Worm (Caenorhabditis elegans): ENCODE results near the gene dmsr-5.

Gene dmsr-5

DNA sequence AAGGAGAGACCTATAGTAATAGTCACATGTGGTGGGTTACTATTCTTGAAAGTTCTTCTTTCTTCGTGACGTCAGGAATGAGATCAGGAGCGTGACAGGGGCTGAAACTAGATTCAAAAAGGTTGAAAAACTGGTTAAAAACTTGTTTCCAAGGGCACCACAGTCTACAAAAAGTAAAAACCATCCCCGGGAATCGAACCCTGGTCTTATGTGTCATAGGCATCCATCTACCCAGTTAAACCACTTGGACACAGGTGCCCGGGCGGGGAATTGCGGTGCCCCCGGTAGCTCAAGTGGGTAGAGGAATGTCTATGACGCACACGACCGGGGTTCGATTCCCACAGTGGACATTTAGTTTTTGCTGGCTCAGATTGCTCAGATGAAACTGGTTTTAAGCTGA lies 37.8 kb downstream of the dmsr-5 start:
- TF ChIP-seq ceh-43 (GFP tag; optimal IDR thresholded peaks at IDR 0.05) (no peak), drap-1 (GFP tag; optimal IDR thresholded peaks at IDR 0.05) (no peak), flh-1 (GFP tag; optimal IDR thresholded peaks at IDR 0.05) (no peak), sptf-1 (tag; optimal IDR thresholded peaks at IDR 0.05) (no peak), ces-1 (GFP tag; optimal IDR thresholded peaks at IDR 0.05) (no peak), nhr-237 (tag; optimal IDR thresholded peaks at IDR 0.05) (no peak), ceh-83 (GFP tag; optimal IDR thresholded peaks at IDR 0.05) (no peak), M03D4.4 (tag; optimal IDR thresholded peaks at IDR 0.05) (no peak), bed-3 (GFP tag; optimal IDR thresholded peaks at IDR 0.05) (no peak)

DNA sequence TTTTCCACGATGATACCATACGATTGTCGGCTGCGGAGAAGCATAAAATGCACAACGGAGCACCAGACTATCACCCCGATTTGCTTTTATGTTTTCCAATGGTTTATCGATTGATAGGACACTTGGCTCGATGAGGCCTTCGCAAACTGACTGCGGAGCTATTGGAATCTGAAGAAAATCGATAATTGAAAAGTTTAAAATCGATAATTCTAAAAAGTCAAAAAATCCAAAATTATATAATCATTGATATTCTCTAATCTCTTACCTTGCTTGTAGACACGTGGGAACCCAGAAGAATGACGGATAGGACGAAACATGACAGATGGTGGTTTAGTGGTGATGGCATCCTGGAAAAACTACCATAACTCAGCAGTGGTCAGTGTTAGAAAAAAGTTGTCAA lies 41.9 kb downstream of the dmsr-5 start, which contains the start of gene zig-5:
zig-5 (minus strand) TSS at position 349 of the 400 bp plus-strand sequence.
- TF ChIP-seq nhr-12 (tag; optimal IDR thresholded peaks at IDR 0.05) (no peak), unc-62 (GFP tag; optimal IDR thresholded peaks at IDR 0.05) (no peak), ces-1 (GFP tag; optimal IDR thresholded peaks at IDR 0.05) (no peak), blmp-1 (tag; optimal IDR thresholded peaks at IDR 0.05) (no peak), ceh-39 (tag; optimal IDR thresholded peaks at IDR 0.05) (no peak)

DNA sequence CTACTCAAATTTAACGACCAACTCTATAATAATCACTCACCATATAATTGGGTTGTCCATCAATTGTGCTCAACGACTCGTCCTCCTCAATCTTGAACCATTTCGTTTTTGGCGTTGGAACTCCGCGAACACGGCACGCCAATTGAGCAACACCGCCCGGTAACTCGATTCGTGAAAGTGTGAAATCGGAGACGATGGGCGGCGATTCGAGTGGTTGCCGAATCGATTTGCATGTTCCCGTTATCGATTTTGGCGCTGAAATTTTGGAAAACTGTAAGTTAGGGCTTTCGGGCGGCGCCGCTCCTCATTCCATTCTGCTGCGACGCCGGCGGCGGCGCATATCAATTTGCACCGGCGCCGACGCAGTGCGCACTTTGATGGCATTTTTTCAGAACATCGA lies 43.3 kb downstream of the dmsr-5 start:
- no peak for TF ChIP-seq pha-4 (tag; optimal IDR thresholded peaks at IDR 0.05)
- TF ChIP-seq nhr-237 (tag; optimal IDR thresholded peaks at IDR 0.05): no peak
- TF ChIP-seq elt-3 (tag; optimal IDR thresholded peaks at IDR 0.05): no peak
- TF ChIP-seq unc-120 (tag; optimal IDR thresholded peaks at IDR 0.05; ENCODE audit: poor library complexity, severe bottlenecking): no peak
- no peak for TF ChIP-seq ham-2 (GFP tag; optimal IDR thresholded peaks at IDR 0.05)
- TF ChIP-seq snpc-4 (tag; optimal IDR thresholded peaks at IDR 0.05): no peak
- no peak for TF ChIP-seq hlh-1 (tag; optimal IDR thresholded peaks at IDR 0.05)
- TF ChIP-seq mab-5 (tag; optimal IDR thresholded peaks at IDR 0.05): no peak
- no peak for TF ChIP-seq unc-39 (tag; optimal IDR thresholded peaks at IDR 0.05)
- no peak for TF ChIP-seq mls-2 (tag; optimal IDR thresholded peaks at IDR 0.05)
- no peak for TF ChIP-seq ztf-11 (tag; optimal IDR thresholded peaks at IDR 0.05)
- no peak for TF ChIP-seq cnd-1 (tag; optimal IDR thresholded peaks at IDR 0.05)
- TF ChIP-seq mep-1 (tag; optimal IDR thresholded peaks at IDR 0.05): no peak
- TF ChIP-seq ceh-43 (GFP tag; optimal IDR thresholded peaks at IDR 0.05): no peak
- no peak for TF ChIP-seq nhr-2 (tag; optimal IDR thresholded peaks at IDR 0.05)
- no peak for TF ChIP-seq zip-8 (tag; optimal IDR thresholded peaks at IDR 0.05)
- TF ChIP-seq ces-1 (GFP tag; optimal IDR thresholded peaks at IDR 0.05): no peak

DNA sequence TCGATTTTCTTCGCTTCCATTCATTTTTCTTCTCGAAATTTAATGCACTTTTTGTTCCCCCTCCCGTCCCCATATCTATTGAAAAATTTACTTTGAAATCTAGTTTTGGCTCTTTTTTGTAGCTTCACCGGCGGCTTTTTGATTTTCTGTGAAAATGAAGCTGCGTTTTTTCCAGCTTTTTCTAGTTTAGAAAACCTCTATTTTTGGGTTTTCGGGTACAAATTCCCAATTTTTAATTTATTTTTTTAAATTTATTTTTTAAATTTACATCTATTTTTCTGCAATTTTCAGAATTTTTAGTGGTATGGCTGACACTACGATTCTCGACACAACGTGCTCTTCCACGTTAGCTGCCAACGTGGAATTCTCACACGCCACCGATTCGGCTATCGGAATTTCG lies 47.9 kb downstream of the dmsr-5 start, which contains the start of gene strd-1:
strd-1 (plus strand) TSS at position 301 of the 400 bp plus-strand sequence.
- no peak for TF ChIP-seq lin-13 (tag; optimal IDR thresholded peaks at IDR 0.05)
- TF ChIP-seq cnd-1 (tag; optimal IDR thresholded peaks at IDR 0.05): no peak
- TF ChIP-seq ceh-39 (tag; optimal IDR thresholded peaks at IDR 0.05): no peak
- no peak for TF ChIP-seq blmp-1 (tag; optimal IDR thresholded peaks at IDR 0.05)
- TF ChIP-seq lsy-2 (tag; optimal IDR thresholded peaks at IDR 0.05): no peak
- no peak for TF ChIP-seq mls-2 (tag; optimal IDR thresholded peaks at IDR 0.05)
- no peak for TF ChIP-seq nhr-2 (tag; optimal IDR thresholded peaks at IDR 0.05)
- TF ChIP-seq pha-4 (tag; optimal IDR thresholded peaks at IDR 0.05): no peak

DNA sequence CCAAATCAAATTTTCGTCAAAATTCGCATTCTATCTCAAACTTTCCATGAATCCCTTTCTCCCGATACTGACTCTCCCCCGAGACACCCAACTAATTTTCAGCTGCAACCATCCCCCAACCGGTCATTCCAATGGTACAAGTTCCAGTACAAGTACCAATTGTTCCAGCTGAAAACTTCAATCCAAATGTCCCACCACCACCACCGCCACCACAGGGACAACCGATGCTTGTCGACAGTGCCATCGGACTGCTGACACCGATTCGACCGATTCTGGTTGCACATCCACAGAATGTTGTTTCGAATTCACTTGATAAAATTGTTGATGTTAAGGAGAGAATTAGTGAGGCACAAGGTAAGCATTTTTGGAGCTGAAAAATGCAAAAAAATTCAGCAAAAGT lies 49.5 kb downstream of the dmsr-5 start:
- no peak for TF ChIP-seq unc-120 (tag; optimal IDR thresholded peaks at IDR 0.05; ENCODE audit: poor library complexity, severe bottlenecking)
- TF ChIP-seq cnd-1 (tag; optimal IDR thresholded peaks at IDR 0.05): no peak
- TF ChIP-seq pha-4 (tag; optimal IDR thresholded peaks at IDR 0.05): no peak
- TF ChIP-seq nhr-2 (tag; optimal IDR thresholded peaks at IDR 0.05): no peak
- TF ChIP-seq zip-8 (tag; optimal IDR thresholded peaks at IDR 0.05): no peak
- TF ChIP-seq snpc-4 (tag; optimal IDR thresholded peaks at IDR 0.05): no peak
- no peak for TF ChIP-seq M03D4.4 (tag; optimal IDR thresholded peaks at IDR 0.05)
- no peak for TF ChIP-seq ces-1 (GFP tag; optimal IDR thresholded peaks at IDR 0.05)
- no peak for TF ChIP-seq nhr-237 (tag; optimal IDR thresholded peaks at IDR 0.05)
- TF ChIP-seq sptf-1 (tag; optimal IDR thresholded peaks at IDR 0.05): no peak
- no peak for TF ChIP-seq unc-39 (tag; optimal IDR thresholded peaks at IDR 0.05)
- no peak for TF ChIP-seq mls-2 (tag; optimal IDR thresholded peaks at IDR 0.05)
- TF ChIP-seq sem-2 (GFP tag; optimal IDR thresholded peaks at IDR 0.05): no peak
- TF ChIP-seq lin-13 (tag; optimal IDR thresholded peaks at IDR 0.05): no peak
- no peak for TF ChIP-seq nhr-28 (tag; optimal IDR thresholded peaks at IDR 0.05)
- no peak for TF ChIP-seq lsy-2 (tag; optimal IDR thresholded peaks at IDR 0.05)
- no peak for TF ChIP-seq nhr-12 (tag; optimal IDR thresholded peaks at IDR 0.05)
- no peak for TF ChIP-seq ham-2 (GFP tag; optimal IDR thresholded peaks at IDR 0.05)
- no peak for TF ChIP-seq flh-1 (GFP tag; optimal IDR thresholded peaks at IDR 0.05)

All from whole organism, mixed stage, embryonic.